Worm (Caenorhabditis elegans): ENCODE measurements around the gene C04F5.2.

- TF ChIP-seq nhr-237 (tag; optimal IDR thresholded peaks at IDR 0.05), result no peak
- TF ChIP-seq ets-5 (GFP tag; IDR thresholded peaks at IDR 0.05), result no peak
- no peak for TF ChIP-seq pqm-1 (tag; optimal IDR thresholded peaks at IDR 0.05)
Measured at ce11 chrV:5102017-5102416, 5.1 kb upstream of the C04F5.2 start, which contains the start of gene srab-1.
